Fruit fly (Drosophila melanogaster) whole organism, embryonic: ENCODE data around the gene polo.

ENCODE experiments used
- Bteb2 ChIP-seq: fragments of 200-800 bp; sonication (Bioruptor generic); optimal IDR thresholded peaks from 2 replicates; lab custom pipeline; 2016; ENCODE audit warnings: missing biosample characterization, missing genetic modification characterization
- CG11504 ChIP-seq: fragments of 200-800 bp; sonication (Bioruptor generic); optimal IDR thresholded peaks from 3 replicates; lab custom pipeline; 2019; ENCODE audit warnings: missing biosample characterization, mild to moderate bottlenecking, missing genetic modification characterization, moderate library complexity
- CG16779 ChIP-seq: fragments of 200-800 bp; sonication (Bioruptor generic); IDR thresholded peaks from 2 replicates; pipeline ENCODE4 v1.3.6; 2022; ENCODE audit warnings: missing biosample characterization, missing genetic modification characterization
- CG33213 ChIP-seq: fragments of 200-800 bp; sonication (Bioruptor generic); optimal IDR thresholded peaks from 3 replicates; lab custom pipeline; 2016; ENCODE audit warnings: missing biosample characterization, missing genetic modification characterization
- Camta ChIP-seq: fragments of 200-800 bp; sonication (Bioruptor generic); optimal IDR thresholded peaks from 2 replicates; lab custom pipeline; 2016; ENCODE audit warnings: missing biosample characterization, missing genetic modification characterization
- GATAe ChIP-seq: fragments of 200-800 bp; sonication (Bioruptor generic); conservative IDR thresholded peaks from 2 replicates; pipeline ENCODE4 v1.3.6; 2022; ENCODE audit warnings: missing biosample characterization, missing genetic modification characterization
- Kr ChIP-seq: fragments of 200-800 bp; sonication (Bioruptor generic); optimal IDR thresholded peaks from 2 replicates; lab custom pipeline; 2017; ENCODE audit warnings: missing biosample characterization, mild to moderate bottlenecking, missing genetic modification characterization
- Ssrp ChIP-seq: fragments of 200-800 bp; sonication (Bioruptor generic); optimal IDR thresholded peaks from 2 replicates; lab custom pipeline; 2018; ENCODE audit warnings: missing biosample characterization, mild to moderate bottlenecking, missing genetic modification characterization, moderate library complexity
- Tbp ChIP-seq: fragments of >200 bp; optimal IDR thresholded peaks from 2 replicates; lab custom pipeline; 2018; ENCODE audit warnings: missing biosample characterization, missing genetic modification characterization
- ase ChIP-seq: fragments of 200-800 bp; sonication (Bioruptor generic); IDR thresholded peaks from 3 replicates; pipeline ENCODE4 v1.3.6; 2022; ENCODE audit warnings: missing biosample characterization, missing genetic modification characterization
- lola ChIP-seq, 3 experiments: fragments of >200 bp in 2 of 3; fragments of 200-800 bp in 1 of 3; sonication (Bioruptor generic) in 1 of 3; optimal IDR thresholded peaks; 2 replicates each; lab custom pipeline; 2017 to 2019; ENCODE audit warnings: missing biosample characterization in 3 of 3, missing genetic modification characterization in 3 of 3, mild to moderate bottlenecking in 1 of 3, moderate library complexity in 1 of 3
- zen2 ChIP-seq: fragments of 200-800 bp; sonication (Bioruptor generic); IDR thresholded peaks from 3 replicates; pipeline ENCODE4 v1.3.6; 2022; ENCODE audit warnings: missing biosample characterization, missing genetic modification characterization; ENCODE audit not compliant: partially characterized antibody

- no peak for TF ChIP-seq CG16779 (GFP tag; lab: Robert Waterston, UW)
- no peak for TF ChIP-seq zen2 (GFP tag; lab: Robert Waterston, UW)
- no peak for TF ChIP-seq lola (GFP tag; optimal IDR thresholded peaks at IDR 0.05; lab: Kevin White, UChicago)
- TF ChIP-seq Camta (GFP tag; lab: Kevin White, UChicago): no peak
- no peak for TF ChIP-seq CG11504
- TF ChIP-seq ase (GFP tag; lab: Robert Waterston, UW): no peak
- TF ChIP-seq Kr (GFP tag; lab: Kevin White, UChicago): no peak
- no peak for TF ChIP-seq Bteb2
- no peak for TF ChIP-seq Tbp (GFP tag; lab: Kevin White, UChicago)
- TF ChIP-seq Ssrp: no peak
- TF ChIP-seq GATAe (GFP tag; lab: Robert Waterston, UW): no peak
- no peak for TF ChIP-seq CG33213 (GFP tag; lab: Kevin White, UChicago)
Observed at dm6 chr3L:20342334-20342733, 32.9 kb downstream of the polo start, which contains the start of gene Spn77Bc.
